Worm (Caenorhabditis elegans): ENCODE data around the gene dop-4.

DNA sequence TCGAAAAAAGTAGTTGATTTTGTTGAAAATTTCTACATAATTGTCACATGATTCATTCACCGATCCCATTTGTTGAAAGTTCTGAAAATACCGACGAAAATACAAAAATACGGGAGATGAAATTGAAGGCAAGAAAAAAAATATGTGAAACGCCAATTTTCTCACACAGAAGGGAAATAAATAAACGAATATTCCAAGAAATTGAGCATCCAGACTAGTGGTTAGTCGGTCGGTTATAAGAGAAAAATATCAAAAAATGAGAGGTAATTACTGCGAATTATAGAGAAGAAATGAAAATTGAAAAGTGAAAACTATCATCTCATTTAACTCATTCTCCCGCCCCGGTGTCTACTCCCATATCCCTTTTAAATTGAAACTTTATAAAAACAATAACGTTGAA is 39.5 kb upstream of the dop-4 start, which contains the start of gene npr-11:
- no peak for TF ChIP-seq fos-1 (tag; optimal IDR thresholded peaks at IDR 0.05)
- TF ChIP-seq nhr-71 (tag; optimal IDR thresholded peaks at IDR 0.05): no peak
- TF ChIP-seq unc-62 (GFP tag; optimal IDR thresholded peaks at IDR 0.05): no peak
- no peak for TF ChIP-seq fkh-10 (GFP tag; optimal IDR thresholded peaks at IDR 0.05)
- TF ChIP-seq zag-1 (tag; optimal IDR thresholded peaks at IDR 0.05): no peak
- no peak for TF ChIP-seq elt-3 (tag; optimal IDR thresholded peaks at IDR 0.05)
- TF ChIP-seq fkh-4 (tag; optimal IDR thresholded peaks at IDR 0.05; ENCODE audit: borderline replicate concordance): no peak
